Worm (Caenorhabditis elegans) whole organism, L1 larva: ENCODE results near the gene F48B9.8.

Source experiments
- F16B12.6 ChIP-seq: fragments of 150-350 bp; optimal IDR thresholded peaks from 2 replicates; lab custom pipeline; 2014; ENCODE audit warnings: missing biosample characterization, missing genetic modification characterization
- ceh-82 ChIP-seq, 3 experiments: fragments of 150-350 bp in 1 of 3; sonication (generic microtip) in 2 of 3; optimal IDR thresholded peaks; 2 replicates each; lab custom pipeline; 2014 to 2017; ENCODE audit warnings: missing biosample characterization in 3 of 3, missing genetic modification characterization in 3 of 3
- dpl-1 ChIP-seq, 3 experiments: fragments of 150-350 bp in 2 of 3; sonication (generic microtip) in 1 of 3; optimal IDR thresholded peaks; 2 replicates each; lab custom pipeline; 2014 to 2017; ENCODE audit warnings: missing biosample characterization in 3 of 3, missing genetic modification characterization in 3 of 3, missing genetic modification reagents in 3 of 3
- dsc-1 ChIP-seq: sonication (generic microtip); optimal IDR thresholded peaks from 2 replicates; lab custom pipeline; 2016; ENCODE audit warnings: mild to moderate bottlenecking, missing genetic modification characterization, missing compliant biosample characterization
- elt-2 ChIP-seq: sonication (generic microtip); optimal IDR thresholded peaks from 2 replicates; lab custom pipeline; 2016; ENCODE audit warnings: missing genetic modification characterization, mild to moderate bottlenecking, inconsistent platforms, missing compliant biosample characterization, missing genetic modification reagents
- elt-3 ChIP-seq, 6 experiments: fragments of 150-350 bp in 1 of 6; sonication (generic microtip); optimal IDR thresholded peaks; 2 replicates each; lab custom pipeline; 2017 to 2018; ENCODE audit warnings: missing biosample characterization in 6 of 6, missing genetic modification characterization in 6 of 6, inconsistent platforms in 1 of 6
- hpl-2 ChIP-seq: fragments of 150-350 bp; optimal IDR thresholded peaks from 2 replicates; lab custom pipeline; 2014; ENCODE audit warnings: missing biosample characterization, missing genetic modification reagents, missing genetic modification characterization
- lin-15B ChIP-seq: fragments of 150-350 bp; sonication (generic microtip); optimal IDR thresholded peaks from 3 replicates; lab custom pipeline; 2014; ENCODE audit warnings: missing biosample characterization, missing genetic modification characterization
- nhr-11 ChIP-seq: fragments of 150-350 bp; optimal IDR thresholded peaks from 2 replicates; lab custom pipeline; 2014; ENCODE audit warnings: missing biosample characterization, missing genetic modification characterization
- skn-1 ChIP-seq: fragments of 150-350 bp; optimal IDR thresholded peaks from 2 replicates; lab custom pipeline; 2014; ENCODE audit warnings: missing biosample characterization, missing genetic modification characterization
- tbx-2 ChIP-seq: sonication (generic microtip); optimal IDR thresholded peaks from 2 replicates; lab custom pipeline; 2016; ENCODE audit warnings: missing genetic modification characterization, missing compliant biosample characterization

- no peak for TF ChIP-seq dpl-1 (GFP tag; optimal IDR thresholded peaks at IDR 0.05; lab: Kevin White, UChicago)
- no peak for TF ChIP-seq lin-15B (tag; lab: Kevin White, UChicago)
- TF ChIP-seq ceh-82 (tag; optimal IDR thresholded peaks at IDR 0.05; lab: Kevin White, UChicago), result no peak
- no peak for TF ChIP-seq skn-1
- TF ChIP-seq F16B12.6 (tag; lab: Kevin White, UChicago), result no peak
- no peak for TF ChIP-seq elt-2
- no peak for TF ChIP-seq hpl-2 (GFP tag; lab: Kevin White, UChicago)
- TF ChIP-seq dsc-1 (tag; lab: Kevin White, UChicago), result no peak
- no peak for TF ChIP-seq nhr-11
- TF ChIP-seq elt-3 (tag; optimal IDR thresholded peaks at IDR 0.05; lab: Kevin White, UChicago), result no peak
- no peak for TF ChIP-seq tbx-2 (tag; lab: Kevin White, UChicago)
These were observed 26.2 kb downstream of the F48B9.8 start, which contains the start of gene npax-2 for ce11 chrX:2150006-2150405.
